Worm (Caenorhabditis elegans) whole organism, young adult: ENCODE data around the gene Y51H7C.1.

Source experiments
- D2030.7 ChIP-seq: fragments of 200-800 bp; sonication (Bioruptor generic); IDR thresholded peaks from 2 replicates; pipeline ENCODE4 v1.3.6; 2022; ENCODE audit warnings: missing genetic modification reagents, missing genetic modification characterization, missing compliant biosample characterization
- F22D6.2 ChIP-seq: sonication (generic microtip); optimal IDR thresholded peaks from 2 replicates; lab custom pipeline; 2016; ENCODE audit warnings: mild to moderate bottlenecking, missing genetic modification characterization, missing compliant biosample characterization
- F33H1.4 ChIP-seq: fragments of 200-800 bp; sonication (Bioruptor generic); IDR thresholded peaks from 2 replicates; pipeline ENCODE4 v1.3.6; 2022; ENCODE audit warnings: missing genetic modification reagents, missing genetic modification characterization, missing compliant biosample characterization
- F39B2.1 ChIP-seq: fragments of 200-800 bp; sonication (Bioruptor generic); IDR thresholded peaks from 2 replicates; pipeline ENCODE4 v1.3.6; 2022; ENCODE audit warnings: missing genetic modification reagents, missing genetic modification characterization, missing compliant biosample characterization
- F57A8.1 ChIP-seq: fragments of 200-800 bp; sonication (Bioruptor generic); optimal IDR thresholded peaks from 2 replicates; lab custom pipeline; 2018; ENCODE audit warnings: mild to moderate bottlenecking, missing genetic modification characterization, moderate library complexity, missing compliant biosample characterization
- T26A5.8 ChIP-seq: sonication (generic microtip); optimal IDR thresholded peaks from 2 replicates; lab custom pipeline; 2016; ENCODE audit warnings: missing genetic modification characterization, missing compliant biosample characterization
- Y53G8AR.9 ChIP-seq: fragments of 200-800 bp; sonication (Bioruptor generic); conservative IDR thresholded peaks from 2 replicates; pipeline ENCODE4 v1.3.6; 2022; ENCODE audit warnings: missing genetic modification reagents, missing genetic modification characterization, missing compliant biosample characterization
- Y67H2A.10 ChIP-seq: fragments of 200-800 bp; sonication (Bioruptor generic); conservative IDR thresholded peaks from 2 replicates; pipeline ENCODE4 v1.3.6; 2022; ENCODE audit warnings: missing genetic modification reagents, missing genetic modification characterization, missing compliant biosample characterization
- Y95B8A.8 ChIP-seq: fragments of 200-800 bp; sonication (Bioruptor generic); IDR thresholded peaks from 2 replicates; pipeline ENCODE4 v1.3.6; 2022; ENCODE audit warnings: missing genetic modification reagents, missing genetic modification characterization, missing compliant biosample characterization
- ama-1 ChIP-seq, 3 experiments: fragments of 150-350 bp in 1 of 3; sonication (generic microtip) in 2 of 3; optimal IDR thresholded peaks; 2 replicates each; lab custom pipeline; 2014 to 2018; ENCODE audit warnings: missing biosample characterization in 2 of 3, missing genetic modification characterization in 2 of 3, missing genetic modification reagents in 2 of 3
- aptf-2 ChIP-seq: fragments of 200-800 bp; sonication (Bioruptor generic); conservative IDR thresholded peaks from 2 replicates; pipeline ENCODE4 v1.3.6; 2022; ENCODE audit warnings: missing genetic modification reagents, missing genetic modification characterization, missing compliant biosample characterization
- athp-1 ChIP-seq: sonication (generic microtip); optimal IDR thresholded peaks from 2 replicates; lab custom pipeline; 2017; ENCODE audit warnings: mild to moderate bottlenecking, missing genetic modification characterization, missing compliant biosample characterization
- attf-3 ChIP-seq: fragments of 200-800 bp; sonication (Bioruptor generic); conservative IDR thresholded peaks from 2 replicates; pipeline ENCODE4 v1.3.6; 2022; ENCODE audit warnings: missing genetic modification reagents, missing genetic modification characterization, missing compliant biosample characterization
- cebp-1 ChIP-seq, 2 experiments: fragments of 200-800 bp in 1 of 2; sonication (Bioruptor generic) in 1 of 2; sonication (generic microtip) in 1 of 2; IDR thresholded peaks in 1 of 2; optimal IDR thresholded peaks in 1 of 2; 2 replicates each; pipeline versions ENCODE4 v1.3.6 to Lab custom; 2017 to 2022; ENCODE audit warnings: missing compliant biosample characterization in 2 of 2, missing genetic modification characterization in 2 of 2, mild to moderate bottlenecking in 1 of 2, missing genetic modification reagents in 1 of 2, moderate library complexity in 1 of 2
- chd-7 ChIP-seq: sonication (generic microtip); optimal IDR thresholded peaks from 2 replicates; lab custom pipeline; 2016; ENCODE audit warnings: mild to moderate bottlenecking, missing genetic modification characterization, moderate library complexity, missing compliant biosample characterization
- die-1 ChIP-seq: sonication (generic microtip); optimal IDR thresholded peaks from 2 replicates; lab custom pipeline; 2016; ENCODE audit warnings: missing genotype, mild to moderate bottlenecking, missing genetic modification characterization, missing compliant biosample characterization
- dox-1 ChIP-seq: fragments of 200-800 bp; sonication (Bioruptor generic); IDR thresholded peaks from 2 replicates; pipeline ENCODE4 v1.3.6; 2022; ENCODE audit warnings: missing genetic modification reagents, missing genetic modification characterization, missing compliant biosample characterization
- egl-18 ChIP-seq: fragments of 200-800 bp; sonication (Bioruptor generic); IDR thresholded peaks from 2 replicates; pipeline ENCODE4 v1.3.6; 2022; ENCODE audit warnings: missing genetic modification reagents, missing genetic modification characterization, missing compliant biosample characterization
- fkh-3 ChIP-seq: sonication (generic microtip); optimal IDR thresholded peaks from 2 replicates; lab custom pipeline; 2016; ENCODE audit warnings: mild to moderate bottlenecking, missing genetic modification characterization, missing compliant biosample characterization
- gei-17 ChIP-seq: fragments of 200-800 bp; sonication (Bioruptor generic); optimal IDR thresholded peaks from 2 replicates; lab custom pipeline; 2018; ENCODE audit warnings: mild to moderate bottlenecking, missing genetic modification characterization, missing compliant biosample characterization
- lag-1 ChIP-seq: fragments of 200-800 bp; sonication (Bioruptor generic); IDR thresholded peaks from 2 replicates; pipeline ENCODE4 v1.3.6; 2022; ENCODE audit warnings: missing genetic modification reagents, missing genetic modification characterization, missing compliant biosample characterization
- let-526 ChIP-seq: fragments of 200-800 bp; sonication (Bioruptor generic); IDR thresholded peaks from 2 replicates; pipeline ENCODE4 v1.3.6; 2022; ENCODE audit warnings: missing genetic modification reagents, missing genetic modification characterization, missing compliant biosample characterization
- lin-40 ChIP-seq: sonication (generic microtip); optimal IDR thresholded peaks from 2 replicates; lab custom pipeline; 2016; ENCODE audit warnings: missing genetic modification characterization, mild to moderate bottlenecking, missing compliant biosample characterization, missing genotype, missing genetic modification reagents
- lsl-1 ChIP-seq: fragments of 200-800 bp; sonication (Bioruptor generic); optimal IDR thresholded peaks from 2 replicates; lab custom pipeline; 2018; ENCODE audit warnings: mild to moderate bottlenecking, missing genetic modification characterization, moderate library complexity, missing compliant biosample characterization
- madf-3 ChIP-seq: fragments of 200-800 bp; sonication (Bioruptor generic); IDR thresholded peaks from 2 replicates; pipeline ENCODE4 v1.3.6; 2022; ENCODE audit warnings: missing genetic modification reagents, missing genetic modification characterization, missing compliant biosample characterization
- madf-6 ChIP-seq: fragments of 200-800 bp; sonication (Bioruptor generic); IDR thresholded peaks from 2 replicates; pipeline ENCODE4 v1.3.6; 2022; ENCODE audit warnings: missing genetic modification reagents, missing genetic modification characterization, missing compliant biosample characterization
- madf-8 ChIP-seq: fragments of 200-800 bp; sonication (Bioruptor generic); conservative IDR thresholded peaks from 2 replicates; pipeline ENCODE4 v1.3.6; 2022; ENCODE audit warnings: missing genetic modification reagents, missing genetic modification characterization, missing compliant biosample characterization
- mxl-1 ChIP-seq: sonication (generic microtip); optimal IDR thresholded peaks from 2 replicates; lab custom pipeline; 2016; ENCODE audit warnings: missing genetic modification characterization, missing compliant biosample characterization
- nfya-1 ChIP-seq: sonication (generic microtip); optimal IDR thresholded peaks from 2 replicates; lab custom pipeline; 2017; ENCODE audit warnings: antibody characterized with exemption, missing compliant biosample characterization, missing genetic modification characterization, borderline replicate concordance; ENCODE audit not compliant: insufficient read depth
- nfya-2 ChIP-seq: fragments of 200-800 bp; sonication (Bioruptor generic); IDR thresholded peaks from 2 replicates; pipeline ENCODE4 v1.3.6; 2022; ENCODE audit warnings: missing genetic modification reagents, missing genetic modification characterization, missing compliant biosample characterization
- nhr-80 ChIP-seq: sonication (generic microtip); optimal IDR thresholded peaks from 2 replicates; lab custom pipeline; 2016; ENCODE audit warnings: missing genetic modification characterization, missing compliant biosample characterization
- rcor-1 ChIP-seq: fragments of 200-800 bp; sonication (Bioruptor generic); IDR thresholded peaks from 2 replicates; pipeline ENCODE4 v1.3.6; 2022; ENCODE audit warnings: missing genetic modification reagents, missing genetic modification characterization, missing compliant biosample characterization
- repo-1 ChIP-seq: sonication (generic microtip); optimal IDR thresholded peaks from 2 replicates; lab custom pipeline; 2017; ENCODE audit warnings: mild to moderate bottlenecking, missing genetic modification characterization, missing compliant biosample characterization
- rpc-1 ChIP-seq, 2 experiments: fragments of 150-350 bp in 1 of 2; sonication (generic microtip) in 1 of 2; optimal IDR thresholded peaks; 2 replicates each; lab custom pipeline; 2014 to 2018; ENCODE audit warnings: missing biosample characterization in 1 of 2, missing genetic modification characterization in 1 of 2, missing genetic modification reagents in 1 of 2, missing genotype in 1 of 2
- snpc-1.3 ChIP-seq: sonication (generic microtip); optimal IDR thresholded peaks from 2 replicates; lab custom pipeline; 2017; ENCODE audit warnings: missing genetic modification characterization, mild to moderate bottlenecking, missing compliant biosample characterization, antibody characterized with exemption, moderate library complexity, missing genotype, missing genetic modification reagents; ENCODE audit not compliant: insufficient read depth
- snpc-4 ChIP-seq, 5 experiments: fragments of 150-350 bp in 1 of 5; sonication (generic microtip) in 4 of 5; optimal IDR thresholded peaks; 2 replicates each; lab custom pipeline; 2014 to 2018; ENCODE audit warnings: missing genetic modification characterization in 5 of 5, missing biosample characterization in 3 of 5, antibody characterized with exemption in 2 of 5, mild to moderate bottlenecking in 2 of 5, missing compliant biosample characterization in 2 of 5, missing genotype in 2 of 5, moderate library complexity in 2 of 5, missing genetic modification reagents in 1 of 5
- tbp1 ChIP-seq: fragments of 200-800 bp; sonication (Bioruptor generic); optimal IDR thresholded peaks from 2 replicates; lab custom pipeline; 2018; ENCODE audit warnings: mild to moderate bottlenecking, missing genetic modification characterization, missing compliant biosample characterization
- ztf-18 ChIP-seq: sonication (generic microtip); optimal IDR thresholded peaks from 2 replicates; lab custom pipeline; 2016; ENCODE audit warnings: missing genotype, mild to moderate bottlenecking, missing genetic modification characterization, missing compliant biosample characterization
- ztf-22 ChIP-seq: fragments of 200-800 bp; sonication (Bioruptor generic); optimal IDR thresholded peaks from 2 replicates; lab custom pipeline; 2018; ENCODE audit warnings: mild to moderate bottlenecking, missing genetic modification characterization, moderate library complexity, missing compliant biosample characterization
- ztf-28 ChIP-seq: fragments of 200-800 bp; sonication (Bioruptor generic); IDR thresholded peaks from 2 replicates; pipeline ENCODE4 v1.3.6; 2022; ENCODE audit warnings: missing genetic modification reagents, missing genetic modification characterization, missing compliant biosample characterization
- ztf-3 ChIP-seq: fragments of 200-800 bp; sonication (Bioruptor generic); optimal IDR thresholded peaks from 2 replicates; lab custom pipeline; 2018; ENCODE audit warnings: mild to moderate bottlenecking, missing genetic modification characterization, missing compliant biosample characterization

Y51H7C.1 gene

DNA sequence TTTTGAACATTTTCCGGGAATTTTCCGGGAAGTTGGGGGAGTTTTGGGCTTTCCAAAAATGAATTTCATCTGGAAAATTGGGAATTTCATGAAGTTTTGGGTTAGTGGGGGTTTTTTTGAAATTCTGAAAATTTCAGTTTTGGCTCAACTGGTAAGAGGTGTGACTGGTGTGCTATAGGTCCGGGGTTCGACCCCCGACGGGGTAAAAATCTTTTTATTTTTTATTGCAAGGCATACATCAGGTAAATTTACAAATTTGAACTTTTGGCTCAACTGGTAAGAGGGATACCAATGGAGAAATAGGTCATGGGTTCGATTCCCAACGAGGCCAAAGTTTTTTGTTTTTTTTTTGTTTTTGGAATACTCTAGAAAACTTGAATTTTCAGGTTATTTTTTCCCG, 14.1 kb downstream of the Y51H7C.1 start (continued):
- TF ChIP-seq cebp-1 (GFP tag; IDR thresholded peaks at IDR 0.05; lab: Robert Waterston, UW): no peak
- TF ChIP-seq cebp-1 (tag; optimal IDR thresholded peaks at IDR 0.05; lab: Kevin White, UChicago): no peak
- no peak for TF ChIP-seq rpc-1 (optimal IDR thresholded peaks at IDR 0.05; lab: Kevin White, UChicago)
- TF ChIP-seq rpc-1 (tag; optimal IDR thresholded peaks at IDR 0.05; lab: Kevin White, UChicago): peak; percentile 53
- TF ChIP-seq ama-1 (optimal IDR thresholded peaks at IDR 0.05; lab: Kevin White, UChicago): no peak
- TF ChIP-seq ama-1 (GFP tag; optimal IDR thresholded peaks at IDR 0.05; lab: Kevin White, UChicago): no peak
- TF ChIP-seq ztf-22: no peak
- TF ChIP-seq ztf-3 (GFP tag; lab: Kevin White, UChicago): no peak
- no peak for TF ChIP-seq F57A8.1 (GFP tag; lab: Kevin White, UChicago)
- TF ChIP-seq Y53G8AR.9 (GFP tag; lab: Robert Waterston, UW): no peak
- TF ChIP-seq D2030.7: 0 out of 2 replicates have a peak, but pooled peaks have one; percentile 9
- no peak for TF ChIP-seq aptf-2 (GFP tag; lab: Robert Waterston, UW)
- TF ChIP-seq lag-1 (GFP tag; lab: Robert Waterston, UW): no peak
- no peak for TF ChIP-seq let-526 (GFP tag; lab: Robert Waterston, UW)
- no peak for TF ChIP-seq fkh-3
- peak; percentile 73 for TF ChIP-seq tbp1 (GFP tag; lab: Kevin White, UChicago)
- no peak for TF ChIP-seq madf-3 (GFP tag; lab: Robert Waterston, UW)
- TF ChIP-seq F33H1.4 (GFP tag; lab: Robert Waterston, UW): no peak
- no peak for TF ChIP-seq snpc-4 (GFP tag; optimal IDR thresholded peaks at IDR 0.05; lab: Kevin White, UChicago)
- TF ChIP-seq snpc-4 (tag; optimal IDR thresholded peaks at IDR 0.05; lab: Kevin White, UChicago): no peak

DNA sequence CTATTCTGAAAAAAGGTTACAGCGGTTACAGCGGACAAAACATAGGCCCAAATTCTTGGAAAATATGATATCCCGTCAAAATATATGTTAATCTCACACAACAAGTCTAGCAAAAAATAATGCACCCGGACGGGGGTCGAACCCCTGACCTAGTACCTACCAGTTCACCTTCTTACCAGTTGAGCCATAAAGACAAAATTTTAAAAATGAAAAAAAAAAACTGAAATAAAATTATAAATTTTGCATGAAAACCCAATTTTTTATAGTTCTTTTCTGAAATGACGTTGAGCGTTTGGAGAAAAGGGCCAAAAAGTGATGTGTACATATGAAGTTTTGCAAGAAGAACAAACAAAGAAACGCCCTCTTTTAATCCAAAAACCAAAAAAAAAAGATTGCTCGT, 14.9 kb downstream of the Y51H7C.1 start:
- TF ChIP-seq let-526 (GFP tag; lab: Robert Waterston, UW) (no peak), tbp1 (GFP tag; lab: Kevin White, UChicago) (peak; percentile 67), rpc-1 (optimal IDR thresholded peaks at IDR 0.05; lab: Kevin White, UChicago) (no peak), rpc-1 (tag; optimal IDR thresholded peaks at IDR 0.05; lab: Kevin White, UChicago) (peak; percentile 53)

DNA sequence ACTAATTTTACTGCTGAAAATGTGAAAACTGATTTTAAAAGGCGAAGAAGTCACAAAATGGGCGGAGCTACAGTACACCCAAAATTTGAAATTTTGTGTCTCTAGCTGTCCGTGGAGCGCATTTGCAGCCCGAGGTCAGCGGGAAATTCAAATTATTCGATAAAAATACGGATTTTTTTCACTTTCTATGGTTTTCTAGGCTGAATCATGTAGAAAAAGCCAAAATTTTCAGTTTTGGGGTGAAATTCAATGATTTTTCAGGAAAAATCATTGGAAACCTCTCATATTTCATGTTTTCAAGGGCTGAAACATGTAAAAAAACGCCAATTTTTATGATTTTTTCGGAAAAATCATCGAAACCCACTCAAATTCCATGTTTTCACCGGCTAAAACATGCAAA, 23.3 kb downstream of the Y51H7C.1 start:
- TF ChIP-seq F22D6.2 (tag; lab: Kevin White, UChicago) (no peak), snpc-1.3 (no peak), nhr-80 (no peak), madf-6 (no peak), madf-8 (GFP tag; lab: Robert Waterston, UW) (no peak), die-1 (no peak), repo-1 (tag; lab: Kevin White, UChicago) (no peak), F39B2.1 (GFP tag; lab: Robert Waterston, UW) (no peak), Y95B8A.8 (GFP tag; lab: Robert Waterston, UW) (no peak), mxl-1 (no peak)

DNA sequence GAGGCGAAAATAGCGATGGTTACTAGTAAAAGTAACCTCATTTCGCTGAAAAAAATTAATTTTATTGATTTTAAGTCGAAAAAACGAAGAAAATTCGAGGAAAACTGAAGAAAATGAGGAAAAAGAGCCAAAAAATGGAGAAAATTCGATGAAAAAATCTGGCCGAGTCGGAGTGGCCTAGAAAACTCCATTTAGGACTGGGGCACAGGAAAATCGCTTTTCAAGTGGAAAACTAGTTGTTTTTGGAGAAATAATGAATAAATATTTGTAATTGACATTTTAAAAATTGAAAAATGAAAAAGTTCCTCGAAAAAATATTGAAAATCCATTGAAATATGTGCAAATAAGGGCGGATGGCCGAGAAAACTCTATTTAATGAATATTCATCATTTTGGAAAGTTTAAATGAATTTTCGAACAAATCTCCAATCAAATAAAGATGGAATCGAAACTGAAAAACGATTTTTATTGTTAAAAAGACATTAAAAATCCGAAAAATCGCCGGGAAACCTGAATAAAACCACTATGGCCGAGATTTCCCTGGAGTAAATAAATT, 32.8 kb downstream of the Y51H7C.1 start, which contains the start of gene emc-1:
Gene emc-1 (minus strand): TSS at position 45 of the 555 bp plus-strand sequence.
- TF ChIP-seq gei-17 (no peak), rpc-1 (optimal IDR thresholded peaks at IDR 0.05; lab: Kevin White, UChicago) (no peak), rpc-1 (tag; optimal IDR thresholded peaks at IDR 0.05; lab: Kevin White, UChicago) (no peak), T26A5.8 (no peak), ztf-28 (no peak), Y67H2A.10 (GFP tag; lab: Robert Waterston, UW) (no peak), egl-18 (GFP tag; lab: Robert Waterston, UW) (no peak), nfya-1 (tag; lab: Kevin White, UChicago) (no peak), lin-40 (tag; lab: Kevin White, UChicago) (no peak), attf-3 (GFP tag; lab: Robert Waterston, UW) (no peak), athp-1 (no peak), ztf-22 (no peak), dox-1 (no peak), lsl-1 (no peak), rcor-1 (GFP tag; lab: Robert Waterston, UW) (no peak), chd-7 (tag; lab: Kevin White, UChicago) (no peak), ztf-18 (tag; lab: Kevin White, UChicago) (no peak), nfya-2 (GFP tag; lab: Robert Waterston, UW) (no peak)
